Fruit fly (Drosophila melanogaster): Measurements from ENCODE around the gene CG18788.

dm6 chr2L:12066617-12067251, 32.7 kb downstream of the CG18788 start, which contains the start of gene firl:
- TF ChIP-seq pan (optimal IDR thresholded peaks at IDR 0.05) (no peak), usp (GFP tag; optimal IDR thresholded peaks at IDR 0.05) (no peak), CG8478 (optimal IDR thresholded peaks at IDR 0.05) (no peak), psq (optimal IDR thresholded peaks at IDR 0.05) (no peak), EcR (GFP tag; optimal IDR thresholded peaks at IDR 0.05) (no peak), Dll (optimal IDR thresholded peaks at IDR 0.05) (no peak)
